Worm (Caenorhabditis elegans): ENCODE results near the gene srx-41.

Gene srx-41

ce11 chrV:3637086-3637485, at the start of gene srx-41:
TSS of gene srx-41 (minus strand) at chrV:3637186.
- no peak for TF ChIP-seq nhr-12 (tag; optimal IDR thresholded peaks at IDR 0.05)

ce11 chrV:3686292-3686691, 49.3 kb upstream of the srx-41 start:
- TF ChIP-seq lin-39 (tag; optimal IDR thresholded peaks at IDR 0.05) (no peak), nhr-76 (tag; optimal IDR thresholded peaks at IDR 0.05) (no peak), ceh-28 (tag; optimal IDR thresholded peaks at IDR 0.05) (no peak), nhr-77 (tag; optimal IDR thresholded peaks at IDR 0.05) (no peak), nfya-1 (tag; optimal IDR thresholded peaks at IDR 0.05; ENCODE audit: insufficient read depth) (no peak), nhr-28 (tag; optimal IDR thresholded peaks at IDR 0.05) (no peak), sea-2 (GFP tag; optimal IDR thresholded peaks at IDR 0.05) (no peak), daf-12 (tag; optimal IDR thresholded peaks at IDR 0.05) (no peak), nhr-25 (tag; optimal IDR thresholded peaks at IDR 0.05) (no peak), ceh-9 (tag; optimal IDR thresholded peaks at IDR 0.05) (no peak), mml-1 (tag; optimal IDR thresholded peaks at IDR 0.05) (no peak), lin-15B (tag; optimal IDR thresholded peaks at IDR 0.05) (no peak), fkh-2 (tag; optimal IDR thresholded peaks at IDR 0.05) (no peak), egl-5 (tag; optimal IDR thresholded peaks at IDR 0.05) (no peak), ztf-4 (tag; optimal IDR thresholded peaks at IDR 0.05) (no peak)

ce11 chrV:3685790-3686208, 48.8 kb upstream of the srx-41 start, which contains the start of gene W08A12.2:
TSS of gene W08A12.2 (minus strand) at chrV:3685892.
- TF ChIP-seq fos-1 (tag; optimal IDR thresholded peaks at IDR 0.05) (no peak), nfya-1 (tag; optimal IDR thresholded peaks at IDR 0.05; ENCODE audit: insufficient read depth) (peak; percentile 21)

ce11 chrV:3682553-3682952, 45.6 kb upstream of the srx-41 start, which contains the start of gene W08A12.3:
TSS of gene W08A12.3 (plus strand) at chrV:3682853.
- TF ChIP-seq egl-27 (tag; optimal IDR thresholded peaks at IDR 0.05): no peak
- TF ChIP-seq unc-39 (tag; optimal IDR thresholded peaks at IDR 0.05): no peak
- no peak for TF ChIP-seq mml-1 (tag; optimal IDR thresholded peaks at IDR 0.05)
- no peak for TF ChIP-seq zag-1 (tag; optimal IDR thresholded peaks at IDR 0.05)
- no peak for TF ChIP-seq fkh-10 (GFP tag; optimal IDR thresholded peaks at IDR 0.05)
- TF ChIP-seq unc-62 (GFP tag; optimal IDR thresholded peaks at IDR 0.05): no peak
- TF ChIP-seq fos-1 (tag; optimal IDR thresholded peaks at IDR 0.05): no peak
- TF ChIP-seq nhr-43 (tag; optimal IDR thresholded peaks at IDR 0.05; ENCODE audit: poor library complexity, severe bottlenecking): no peak
- TF ChIP-seq nhr-67 (tag; optimal IDR thresholded peaks at IDR 0.05): no peak
- no peak for TF ChIP-seq nhr-23 (tag; optimal IDR thresholded peaks at IDR 0.05)
- no peak for TF ChIP-seq lin-39 (tag; optimal IDR thresholded peaks at IDR 0.05)
- TF ChIP-seq nhr-76 (tag; optimal IDR thresholded peaks at IDR 0.05): no peak
- no peak for TF ChIP-seq elt-3 (tag; optimal IDR thresholded peaks at IDR 0.05)
- no peak for TF ChIP-seq ceh-28 (tag; optimal IDR thresholded peaks at IDR 0.05)
- TF ChIP-seq daf-12 (tag; optimal IDR thresholded peaks at IDR 0.05): no peak
- no peak for TF ChIP-seq nfya-1 (tag; optimal IDR thresholded peaks at IDR 0.05; ENCODE audit: insufficient read depth)

ce11 chrV:3678513-3678912, 41.5 kb upstream of the srx-41 start:
- TF ChIP-seq R02D3.7 (tag; optimal IDR thresholded peaks at IDR 0.05): no peak
- TF ChIP-seq nfya-1 (tag; optimal IDR thresholded peaks at IDR 0.05; ENCODE audit: insufficient read depth): peak; percentile 73

ce11 chrV:3677212-3677611, 40.2 kb upstream of the srx-41 start:
- peak; percentile 29 for TF ChIP-seq nfya-1 (tag; optimal IDR thresholded peaks at IDR 0.05; ENCODE audit: insufficient read depth)
- no peak for TF ChIP-seq jun-1 (tag; optimal IDR thresholded peaks at IDR 0.05)
- peak; percentile 97 for TF ChIP-seq egl-5 (tag; optimal IDR thresholded peaks at IDR 0.05)
- TF ChIP-seq ZK546.5 (tag; optimal IDR thresholded peaks at IDR 0.05): no peak
- TF ChIP-seq lin-39 (tag; optimal IDR thresholded peaks at IDR 0.05): peak; percentile 38

ce11 chrV:3673080-3673479, 36.1 kb upstream of the srx-41 start, which contains the start of gene pals-33:
TSS of gene pals-33 (plus strand) at chrV:3673380.
- TF ChIP-seq nhr-67 (tag; optimal IDR thresholded peaks at IDR 0.05): no peak
- TF ChIP-seq nhr-11 (tag; optimal IDR thresholded peaks at IDR 0.05): no peak
- no peak for TF ChIP-seq pha-4 (tag; optimal IDR thresholded peaks at IDR 0.05)
- TF ChIP-seq elt-2 (tag; optimal IDR thresholded peaks at IDR 0.05): no peak

Measured in whole organism, L3 larva.